Fruit fly (Drosophila melanogaster) ovary, adult (tissue): ENCODE data around the gene CG13723.
A peak's percentile ranks its signal among the peaks of the same experiment; 100 is the strongest.

Experiments used
- CG17801 ChIP-seq: fragments of 200-800 bp; optimal IDR thresholded peaks from 2 replicates; lab custom pipeline; 2019; ENCODE audit warnings: missing biosample characterization, mild to moderate bottlenecking, missing genetic modification characterization, moderate library complexity; ENCODE audit not compliant: partially characterized antibody

CG13723 gene

DNA sequence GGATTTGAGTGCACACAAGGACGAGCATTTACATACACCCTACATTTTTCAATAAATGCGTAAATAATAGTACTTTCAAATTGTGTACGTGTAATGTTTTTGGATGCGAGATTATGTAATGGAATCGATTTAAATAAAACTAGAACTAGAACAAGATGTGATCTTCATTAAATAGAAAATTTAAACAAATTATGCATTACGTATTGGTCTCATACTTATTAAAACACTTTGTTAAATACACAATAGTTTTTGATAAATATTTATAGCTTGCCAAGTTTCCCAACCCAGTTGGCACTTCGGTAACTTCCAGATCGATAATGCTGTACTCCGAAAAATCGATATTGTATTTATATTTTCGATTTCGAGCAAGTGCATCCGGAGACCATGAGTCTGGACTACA lies at the start of gene CG13723:
TSS of gene CG13723 (plus strand) at position 301 of the 400 bp plus-strand sequence.
- no peak for TF ChIP-seq CG17801 (GFP tag; lab: Kevin White, UChicago)

DNA sequence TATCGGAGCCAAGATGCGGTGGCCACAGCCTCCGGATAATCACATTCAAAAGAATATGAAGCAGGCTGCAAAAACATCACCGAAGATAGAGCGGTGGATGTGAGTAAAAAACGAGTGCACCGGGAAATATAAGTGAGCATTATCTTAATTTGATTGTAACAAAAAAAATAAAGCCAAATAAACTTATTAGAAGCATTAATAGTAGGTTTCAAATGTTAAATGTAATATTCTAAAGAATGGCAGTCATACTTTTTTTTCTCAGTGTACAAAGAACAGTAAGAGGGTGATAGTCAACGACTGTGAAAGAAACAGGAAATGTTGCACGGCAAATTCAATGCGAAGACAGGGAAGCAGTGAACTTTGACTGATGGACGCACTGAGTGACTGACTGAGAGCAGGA lies 48.0 kb upstream of the CG13723 start:
- no peak for TF ChIP-seq CG17801 (GFP tag; lab: Kevin White, UChicago)

dm6 chr3L:17219299-17219698 lies 44.9 kb upstream of the CG13723 start:
- no peak for TF ChIP-seq CG17801 (GFP tag; lab: Kevin White, UChicago)

DNA sequence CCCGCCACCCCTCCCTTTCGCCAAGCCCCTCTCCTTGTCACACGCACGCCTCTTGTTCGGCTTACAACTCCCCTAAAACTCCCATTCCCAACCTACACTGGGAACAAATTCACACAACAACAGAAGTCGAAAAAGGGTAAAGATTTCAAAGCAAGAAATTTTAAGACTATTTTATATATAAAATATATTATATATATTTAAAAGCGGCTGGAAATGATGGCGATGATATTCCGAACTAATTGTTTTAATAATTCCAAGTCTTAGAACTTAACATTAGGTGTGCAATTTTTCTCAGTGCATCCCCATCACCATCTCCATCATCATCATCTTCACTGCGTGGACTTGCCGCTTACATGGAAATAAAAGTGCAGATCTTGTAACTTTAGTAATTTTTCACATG lies 37.9 kb upstream of the CG13723 start:
- TF ChIP-seq CG17801 (GFP tag; lab: Kevin White, UChicago) = no peak

DNA sequence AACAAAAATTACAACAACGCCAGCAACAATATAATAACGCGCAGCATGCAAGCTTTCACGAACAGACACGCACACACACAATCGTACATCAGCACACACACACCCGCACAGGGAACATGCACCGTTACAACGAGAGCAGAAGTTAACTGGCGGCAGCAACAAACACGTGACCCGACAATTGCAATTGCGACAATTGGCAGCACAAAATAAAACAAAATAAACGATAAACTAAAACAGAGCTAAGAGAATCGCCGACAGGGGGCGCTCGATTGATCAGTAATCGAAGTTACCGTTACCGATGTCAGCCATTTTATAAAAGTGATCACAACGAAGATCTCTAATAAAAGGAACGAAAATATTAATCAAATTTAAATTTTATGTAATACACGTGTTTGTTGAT lies 27.2 kb upstream of the CG13723 start:
- no peak for TF ChIP-seq CG17801 (GFP tag; lab: Kevin White, UChicago)

DNA sequence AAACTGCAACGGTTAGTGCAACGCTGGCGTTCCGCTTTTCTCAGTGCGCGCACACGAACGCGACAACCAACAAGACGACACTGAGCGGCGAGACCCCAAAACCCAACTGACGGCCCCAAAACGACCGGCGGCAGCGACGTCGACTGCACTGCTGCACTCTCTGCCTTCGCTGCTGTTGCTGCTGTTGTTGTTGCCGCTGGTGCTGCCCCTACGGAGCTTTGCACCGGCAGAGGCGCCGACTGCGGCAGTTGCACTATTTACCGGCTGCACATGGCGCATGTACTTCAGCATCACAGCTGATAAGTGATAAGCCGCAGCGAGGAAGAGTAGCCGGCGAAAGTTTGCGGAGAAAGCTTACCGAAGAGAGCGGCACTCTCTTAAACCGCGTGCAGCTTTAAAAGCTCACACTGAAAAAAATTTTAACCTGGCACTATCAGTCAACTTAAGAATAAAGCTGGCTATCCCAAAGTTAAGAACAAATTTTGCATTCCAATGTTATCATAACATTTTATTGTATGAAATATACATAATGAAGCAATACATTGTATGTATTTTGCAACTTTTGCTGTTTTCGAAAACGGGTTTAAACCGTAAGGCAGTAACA lies 26.0 kb upstream of the CG13723 start, which contains the start of gene Rbp6:
TSS of gene Rbp6 (minus strand) at position 84 of the 604 bp plus-strand sequence.
- TF ChIP-seq CG17801 (GFP tag; lab: Kevin White, UChicago) = no peak

- TF ChIP-seq CG17801 (GFP tag; lab: Kevin White, UChicago) = peak; percentile 5
Measured at dm6 chr3L:17242078-17242613, 22.1 kb upstream of the CG13723 start, which contains the start of gene Afg3l2. Gene Afg3l2 (minus strand): TSS chr3L:17242128.

DNA sequence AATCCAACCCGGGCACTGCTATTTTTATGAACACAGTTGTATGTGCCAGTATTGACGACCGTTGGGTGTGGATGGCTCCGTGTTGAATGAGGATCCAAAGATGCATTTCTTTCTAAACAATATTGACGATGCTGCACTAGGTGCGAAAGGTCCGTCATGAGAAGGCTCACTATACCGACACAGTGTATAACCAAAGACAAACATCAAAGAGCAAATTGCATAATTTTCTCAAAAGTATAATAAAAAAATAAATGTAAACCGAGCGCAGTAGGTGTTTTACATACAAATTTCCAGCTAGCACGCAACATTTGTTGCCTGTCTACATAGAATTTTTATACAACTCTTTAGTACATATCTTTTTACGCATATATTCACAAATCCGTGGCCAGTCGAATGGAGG lies 21.1 kb upstream of the CG13723 start, which contains the start of gene CG7707:
TSS of gene CG7707 (plus strand) at position 301 of the 400 bp plus-strand sequence.
- no peak for TF ChIP-seq CG17801 (GFP tag; lab: Kevin White, UChicago)

DNA sequence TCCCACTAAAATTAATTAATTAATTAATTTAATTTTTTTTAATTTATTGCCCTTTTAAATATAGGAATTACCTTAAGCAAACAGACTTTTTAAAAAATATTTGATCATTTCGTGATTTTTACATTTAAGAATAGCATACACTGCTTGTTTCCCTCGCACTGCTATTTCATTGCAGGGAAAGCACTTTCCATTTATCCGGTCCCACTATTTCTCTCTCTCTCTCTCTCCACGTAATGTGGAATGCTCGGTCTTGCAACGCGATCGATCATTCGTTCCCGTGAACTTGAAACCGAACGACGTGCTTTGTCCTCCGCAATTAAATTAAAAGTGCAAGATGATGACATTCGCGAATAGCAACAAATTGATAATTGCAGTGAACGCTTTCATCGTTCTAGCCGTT lies 18.6 kb upstream of the CG13723 start:
- no peak for TF ChIP-seq CG17801 (GFP tag; lab: Kevin White, UChicago)

- no peak for TF ChIP-seq CG17801 (GFP tag; lab: Kevin White, UChicago)
Measured at dm6 chr3L:17253887-17254581, 10.2 kb upstream of the CG13723 start, which contains the start of gene CG6497. Gene CG6497 (minus strand): TSS chr3L:17253937.

- TF ChIP-seq CG17801 (GFP tag; lab: Kevin White, UChicago) = no peak
Measured at dm6 chr3L:17257199-17257598, 7.0 kb upstream of the CG13723 start.

- TF ChIP-seq CG17801 (GFP tag; lab: Kevin White, UChicago) = no peak
Measured at dm6 chr3L:17269463-17269862, 5.2 kb downstream of the CG13723 start.

- no peak for TF ChIP-seq CG17801 (GFP tag; lab: Kevin White, UChicago)
Measured at dm6 chr3L:17292205-17292604, 28.0 kb downstream of the CG13723 start.

- no peak for TF ChIP-seq CG17801 (GFP tag; lab: Kevin White, UChicago)
Measured at dm6 chr3L:17310509-17310908, 46.3 kb downstream of the CG13723 start.
